Worm (Caenorhabditis elegans): ENCODE measurements around the gene Y73F4A.2.

The Y73F4A.2 gene

DNA sequence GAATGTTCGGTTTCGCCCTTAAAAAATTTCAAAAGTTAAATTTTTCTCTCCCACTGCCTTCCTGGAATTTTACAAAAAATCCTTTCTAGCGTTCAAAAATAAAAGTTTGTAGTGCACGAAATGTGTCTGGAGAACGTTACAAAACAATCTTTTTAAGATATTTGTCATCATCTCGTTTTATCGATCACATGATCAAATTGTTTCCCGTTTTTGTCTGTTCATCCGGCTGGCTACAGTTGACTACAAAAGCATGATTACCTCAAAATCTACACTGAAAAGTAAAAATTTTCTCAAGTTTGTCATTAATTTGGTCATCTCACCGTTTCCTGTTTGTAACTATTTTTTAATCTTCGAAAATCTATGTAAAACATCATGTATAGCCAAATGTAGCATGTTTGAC, 7.9 kb upstream of the Y73F4A.2 start:
- no peak for TF ChIP-seq dpl-1 (GFP tag; optimal IDR thresholded peaks at IDR 0.05)
- TF ChIP-seq hmg-20 (GFP tag; IDR thresholded peaks at IDR 0.05) = no peak
- TF ChIP-seq snpc-4 (GFP tag; optimal IDR thresholded peaks at IDR 0.05) = no peak
- no peak for TF ChIP-seq snpc-4 (tag; optimal IDR thresholded peaks at IDR 0.05)
- no peak for TF ChIP-seq aptf-3 (GFP tag; IDR thresholded peaks at IDR 0.05)
- no peak for TF ChIP-seq Y67H2A.10 (GFP tag; conservative IDR thresholded peaks at IDR 0.05)

DNA sequence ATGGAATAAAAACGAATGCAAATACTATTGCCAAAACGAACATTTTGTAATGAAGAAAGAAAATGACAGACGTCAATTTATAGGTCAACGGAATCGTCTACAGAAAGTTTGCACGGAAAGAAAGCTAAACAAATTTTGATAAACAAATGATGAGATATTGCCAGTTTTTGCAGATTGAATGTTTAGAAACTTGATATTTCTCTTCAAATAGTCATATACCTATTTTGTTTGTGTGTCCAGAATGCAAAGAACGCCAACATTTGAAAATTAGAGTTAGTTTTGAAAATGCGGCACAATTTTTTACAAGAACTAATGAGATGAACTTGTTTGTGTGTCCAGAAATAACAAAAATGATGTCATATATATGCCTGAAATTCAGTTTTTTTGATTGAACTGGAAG, 2.1 kb upstream of the Y73F4A.2 start, which contains the start of gene Y73F4A.1:
Y73F4A.1 (minus strand) TSS at position 101 of the 400 bp plus-strand sequence.
- TF ChIP-seq bed-2 (GFP tag; IDR thresholded peaks at IDR 0.05) (no peak), F37B4.10 (GFP tag; IDR thresholded peaks at IDR 0.05) (no peak), unc-130 (GFP tag; optimal IDR thresholded peaks at IDR 0.05) (no peak), lag-1 (GFP tag; IDR thresholded peaks at IDR 0.05) (no peak), ekl-4 (GFP tag; IDR thresholded peaks at IDR 0.05) (no peak), lsy-27 (tag; optimal IDR thresholded peaks at IDR 0.05; ENCODE audit: borderline replicate concordance, insufficient read depth) (no peak), hlh-26 (GFP tag; conservative IDR thresholded peaks at IDR 0.05) (no peak)

DNA sequence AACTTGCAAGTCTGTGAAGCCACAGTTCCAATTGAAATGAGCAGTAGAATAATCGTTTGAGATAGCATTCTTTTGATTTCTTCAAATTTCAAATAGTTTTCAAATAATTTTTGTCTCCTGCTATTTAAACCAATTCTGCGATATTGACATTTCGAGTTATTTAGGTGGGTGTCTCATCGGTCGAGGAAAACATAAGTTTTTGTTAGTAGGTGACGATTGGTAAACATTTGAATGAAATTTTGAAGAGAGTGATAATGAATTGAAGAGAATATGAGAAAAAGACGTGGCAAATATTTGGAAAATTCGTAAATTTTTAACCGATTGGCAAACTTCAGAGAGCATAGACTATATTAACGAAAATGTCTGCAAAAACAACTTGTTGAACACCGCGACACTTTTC, 2.8 kb downstream of the Y73F4A.2 start, which contains the start of gene Y73F4A.3:
Y73F4A.3 (minus strand) TSS at position 101 of the 400 bp plus-strand sequence.
- TF ChIP-seq snpc-3.4 (tag; optimal IDR thresholded peaks at IDR 0.05) (no peak), atf-7 (tag; optimal IDR thresholded peaks at IDR 0.05) (no peak), dpl-1 (GFP tag; optimal IDR thresholded peaks at IDR 0.05) (no peak), F55B11.4 (tag; optimal IDR thresholded peaks at IDR 0.05; ENCODE audit: borderline replicate concordance, insufficient read depth) (no peak), sptf-2 (GFP tag; optimal IDR thresholded peaks at IDR 0.05) (no peak), hsf-1 (GFP tag; IDR thresholded peaks at IDR 0.05) (no peak), ceh-27 (GFP tag; optimal IDR thresholded peaks at IDR 0.05) (no peak), unc-130 (GFP tag; optimal IDR thresholded peaks at IDR 0.05) (no peak), F57A8.1 (GFP tag; optimal IDR thresholded peaks at IDR 0.05) (no peak), zfh-2 (GFP tag; conservative IDR thresholded peaks at IDR 0.05) (no peak)

DNA sequence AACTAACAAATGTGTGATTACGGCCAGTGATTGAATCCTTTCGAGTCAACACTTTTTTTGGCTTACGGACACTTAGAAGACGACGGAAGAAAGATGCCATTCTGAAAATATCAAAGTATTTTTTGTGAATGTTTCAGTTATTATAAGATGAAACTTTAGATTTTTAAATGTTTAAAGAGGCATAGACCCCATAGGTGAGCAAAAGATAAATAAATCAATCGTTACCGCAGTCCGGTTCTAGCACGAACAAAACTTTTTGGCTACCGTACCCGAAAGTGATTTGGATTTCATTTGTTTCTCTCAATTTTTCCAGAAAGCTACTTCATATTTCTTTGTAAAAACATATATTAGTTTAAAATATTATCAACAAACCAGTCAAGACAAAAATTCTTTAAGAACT, 6.1 kb downstream of the Y73F4A.2 start, which contains the start of gene C53D6.7:
C53D6.7 (minus strand) TSS at position 101 of the 400 bp plus-strand sequence.
- TF ChIP-seq chd-7 (tag; optimal IDR thresholded peaks at IDR 0.05) (no peak), nhr-179 (tag; optimal IDR thresholded peaks at IDR 0.05) (no peak), athp-1 (tag; optimal IDR thresholded peaks at IDR 0.05) (no peak), hsf-1 (GFP tag; IDR thresholded peaks at IDR 0.05) (no peak), ceh-100 (GFP tag; IDR thresholded peaks at IDR 0.05) (no peak), nfya-1 (tag; optimal IDR thresholded peaks at IDR 0.05; ENCODE audit: borderline replicate concordance, insufficient read depth) (no peak), hlh-26 (GFP tag; conservative IDR thresholded peaks at IDR 0.05) (no peak), lin-35 (GFP tag; optimal IDR thresholded peaks at IDR 0.05) (no peak), madf-3 (GFP tag; IDR thresholded peaks at IDR 0.05) (no peak), ztf-22 (GFP tag; optimal IDR thresholded peaks at IDR 0.05) (no peak), let-607 (tag; optimal IDR thresholded peaks at IDR 0.05) (no peak)

DNA sequence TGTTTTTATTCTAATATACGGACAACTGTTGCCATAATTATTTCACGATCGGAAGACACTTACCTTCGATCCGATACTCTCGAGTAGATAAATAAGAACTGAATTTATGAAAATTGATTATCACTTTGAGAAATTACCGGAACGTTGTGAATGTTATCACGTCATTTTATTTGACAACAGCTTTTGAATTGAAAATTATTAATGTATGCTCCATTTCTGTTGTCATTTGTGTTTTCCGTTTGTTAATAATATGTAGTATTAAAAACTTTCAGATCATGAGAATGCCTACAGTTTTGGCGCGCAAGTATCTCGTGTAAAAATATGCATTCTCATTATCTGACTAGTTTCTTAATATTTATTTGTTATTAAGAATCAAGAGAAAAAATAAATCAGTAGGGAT, 8.8 kb downstream of the Y73F4A.2 start, which contains the start of gene C53D6.10:
C53D6.10 (minus strand) TSS at position 101 of the 400 bp plus-strand sequence.
- TF ChIP-seq egrh-3 (GFP tag; IDR thresholded peaks at IDR 0.05) (no peak), Y79H2A.3 (GFP tag; conservative IDR thresholded peaks at IDR 0.05) (no peak), pha-4 (tag; optimal IDR thresholded peaks at IDR 0.05) (no peak), cebp-1 (GFP tag; IDR thresholded peaks at IDR 0.05) (no peak), cebp-1 (tag; optimal IDR thresholded peaks at IDR 0.05) (no peak), sptf-2 (GFP tag; optimal IDR thresholded peaks at IDR 0.05) (no peak), T07F8.4 (tag; optimal IDR thresholded peaks at IDR 0.05) (no peak), madf-6 (GFP tag; IDR thresholded peaks at IDR 0.05) (no peak)
